Worm (Caenorhabditis elegans): ENCODE measurements around the gene glf-1.

DNA sequence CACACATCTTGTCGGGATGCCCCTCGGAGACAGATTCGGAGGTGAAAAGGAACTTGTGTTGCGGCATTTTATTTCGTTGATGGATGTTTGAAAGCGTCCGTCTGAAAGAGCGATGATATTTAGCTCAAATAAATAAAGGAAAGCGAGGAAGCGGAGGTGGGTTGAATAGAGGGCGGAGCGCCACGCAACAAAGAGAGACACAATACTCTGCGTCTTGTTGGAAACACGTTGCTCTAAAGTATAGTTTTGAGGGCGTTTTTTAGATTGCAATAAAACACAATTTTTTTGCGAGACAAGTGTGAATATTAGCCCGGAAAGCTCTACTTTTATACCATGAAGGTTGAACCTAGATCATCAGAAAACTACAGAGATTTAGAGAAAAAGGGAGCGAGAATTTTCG lies 39.4 kb upstream of the glf-1 start, which contains the start of gene sams-4:
- no peak for TF ChIP-seq Y95B8A.8 (GFP tag; IDR thresholded peaks at IDR 0.05)
- no peak for TF ChIP-seq ztf-3 (GFP tag; optimal IDR thresholded peaks at IDR 0.05)
- TF ChIP-seq pbrm-1 (GFP tag; IDR thresholded peaks at IDR 0.05), result no peak
- no peak for TF ChIP-seq ekl-4 (GFP tag; IDR thresholded peaks at IDR 0.05)
- TF ChIP-seq ceh-40 (GFP tag; IDR thresholded peaks at IDR 0.05), result no peak
- TF ChIP-seq B0019.2 (GFP tag; conservative IDR thresholded peaks at IDR 0.05), result no peak
- TF ChIP-seq dpff-1 (tag; optimal IDR thresholded peaks at IDR 0.05), result no peak
- no peak for TF ChIP-seq pha-4 (tag; optimal IDR thresholded peaks at IDR 0.05)
- no peak for TF ChIP-seq nfyb-1 (GFP tag; IDR thresholded peaks at IDR 0.05)
- TF ChIP-seq unc-62 (GFP tag; optimal IDR thresholded peaks at IDR 0.05), result no peak
- TF ChIP-seq lin-40 (tag; optimal IDR thresholded peaks at IDR 0.05), result no peak
- TF ChIP-seq ama-1 (optimal IDR thresholded peaks at IDR 0.05), result no peak
- TF ChIP-seq ama-1 (GFP tag; optimal IDR thresholded peaks at IDR 0.05), result no peak
- no peak for TF ChIP-seq Y53G8AR.9 (GFP tag; conservative IDR thresholded peaks at IDR 0.05)
- no peak for TF ChIP-seq rpc-1 (optimal IDR thresholded peaks at IDR 0.05)
- no peak for TF ChIP-seq rpc-1 (tag; optimal IDR thresholded peaks at IDR 0.05)
